Worm (Caenorhabditis elegans): ENCODE measurements around the gene H09F14.1.

DNA sequence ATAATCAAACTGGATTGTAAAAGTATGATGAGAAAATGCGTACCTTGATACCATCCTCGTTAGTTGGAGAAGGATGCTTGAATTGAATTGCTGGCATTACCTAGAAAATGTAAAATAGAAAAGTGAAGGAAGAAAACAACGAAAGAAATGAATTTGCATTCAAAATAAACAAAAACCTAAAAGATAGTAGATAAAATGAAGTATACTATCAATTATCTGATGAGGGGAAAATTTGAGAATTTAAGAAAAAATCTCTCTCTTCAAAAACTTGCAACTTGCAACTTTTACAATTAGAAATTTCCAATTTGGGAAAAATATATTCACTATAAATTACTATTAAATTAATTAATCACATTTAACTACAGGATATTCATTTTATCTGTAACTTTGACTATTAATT is 20.6 kb downstream of the H09F14.1 start, which contains the start of gene T21C9.11:
- TF ChIP-seq jun-1 (tag; optimal IDR thresholded peaks at IDR 0.05), result no peak
- no peak for TF ChIP-seq efl-1 (optimal IDR thresholded peaks at IDR 0.05)
- no peak for TF ChIP-seq efl-1 (GFP tag; optimal IDR thresholded peaks at IDR 0.05 in 1 of 2)
- no peak for TF ChIP-seq tbx-2 (tag; optimal IDR thresholded peaks at IDR 0.05)
- no peak for TF ChIP-seq dpl-1 (GFP tag; optimal IDR thresholded peaks at IDR 0.05)
- no peak for TF ChIP-seq lsy-2 (tag; optimal IDR thresholded peaks at IDR 0.05)

Data from whole organism, L1 larva.